Fruit fly (Drosophila melanogaster) whole organism, larva: Measurements from ENCODE around the gene CG9757.

Source experiments
- noc ChIP-seq: fragments of 200-800 bp; sonication (Bioruptor generic); optimal IDR thresholded peaks from 3 replicates; lab custom pipeline; 2019; ENCODE audit warnings: missing biosample characterization, mild to moderate bottlenecking, missing genetic modification characterization, moderate library complexity

Gene CG9757

dm6 chr3R:13612333-13612732 lies at the start of gene CG9757:
Gene CG9757, minus strand, starts transcription at chr3R:13612433.
- TF ChIP-seq noc (tag; lab: Kevin White, UChicago): no peak

- peak; percentile 71 for TF ChIP-seq noc (tag; lab: Kevin White, UChicago)
Measured at dm6 chr3R:13660924-13661659, 48.9 kb upstream of the CG9757 start, which contains the start of gene B52. Gene B52, plus strand, starts transcription at chr3R:13661311.

dm6 chr3R:13659865-13660738 lies 47.9 kb upstream of the CG9757 start, which contains the start of gene Hrb87F:
Gene Hrb87F, minus strand, starts transcription at chr3R:13660531.
- TF ChIP-seq noc (tag; lab: Kevin White, UChicago): no peak

dm6 chr3R:13656294-13656693 lies 44.1 kb upstream of the CG9757 start, which contains the start of gene Rbp4:
Gene Rbp4, minus strand, starts transcription at chr3R:13656394.
- no peak for TF ChIP-seq noc (tag; lab: Kevin White, UChicago)

- TF ChIP-seq noc (tag; lab: Kevin White, UChicago): no peak
Measured at dm6 chr3R:13647734-13648541, 35.7 kb upstream of the CG9757 start.

- no peak for TF ChIP-seq noc (tag; lab: Kevin White, UChicago)
Measured at dm6 chr3R:13646729-13647633, 34.7 kb upstream of the CG9757 start, which contains the start of gene rin. Gene rin, plus strand, starts transcription at chr3R:13647004.

dm6 chr3R:13645874-13646370 lies 33.7 kb upstream of the CG9757 start, which contains the start of gene sqd:
Gene sqd, minus strand, starts transcription at chr3R:13646304.
- no peak for TF ChIP-seq noc (tag; lab: Kevin White, UChicago)

dm6 chr3R:13644778-13645660 lies 32.8 kb upstream of the CG9757 start:
- TF ChIP-seq noc (tag; lab: Kevin White, UChicago): no peak

dm6 chr3R:13631642-13632041 lies 19.4 kb upstream of the CG9757 start, which contains the start of gene CG10841:
Gene CG10841, plus strand, starts transcription at chr3R:13631942.
- no peak for TF ChIP-seq noc (tag; lab: Kevin White, UChicago)

- no peak for TF ChIP-seq noc (tag; lab: Kevin White, UChicago)
Measured at dm6 chr3R:13617228-13617627, 5.0 kb upstream of the CG9757 start.

- TF ChIP-seq noc (tag; lab: Kevin White, UChicago): no peak
Measured at dm6 chr3R:13615617-13616016, 3.4 kb upstream of the CG9757 start, which contains the start of gene CG9269. Gene CG9269, plus strand, starts transcription at chr3R:13615917.

- no peak for TF ChIP-seq noc (tag; lab: Kevin White, UChicago)
Measured at dm6 chr3R:13615007-13615406, 2.8 kb upstream of the CG9757 start.

dm6 chr3R:13609146-13609545 lies 3.1 kb downstream of the CG9757 start, which contains the start of gene CG9759:
Gene CG9759, minus strand, starts transcription at chr3R:13609246.
- no peak for TF ChIP-seq noc (tag; lab: Kevin White, UChicago)
